Fruit fly (Drosophila melanogaster): ENCODE results near the gene Esp.

dm6 chr3R:24823061-24823460 is 18.7 kb upstream of the Esp start:
- TF ChIP-seq fd96Ca (GFP tag; IDR thresholded peaks at IDR 0.05), result no peak
- TF ChIP-seq CG15710 (tag; optimal IDR thresholded peaks at IDR 0.05), result no peak
- TF ChIP-seq Snoo (tag; optimal IDR thresholded peaks at IDR 0.05), result no peak
- TF ChIP-seq Ets98B (GFP tag; IDR thresholded peaks at IDR 0.05), result no peak
- TF ChIP-seq CG10348 (GFP tag; IDR thresholded peaks at IDR 0.05), result no peak
- no peak for TF ChIP-seq CG9948 (tag; optimal IDR thresholded peaks at IDR 0.05)
- TF ChIP-seq Pif1A (GFP tag; optimal IDR thresholded peaks at IDR 0.05), result no peak

Data from whole organism, pupa.